Worm (Caenorhabditis elegans): ENCODE data around the gene C15H11.11.

C15H11.11 gene

ce11 chrV:14443471-14444015, 28.2 kb downstream of the C15H11.11 start:
- TF ChIP-seq ceh-31 (tag; optimal IDR thresholded peaks at IDR 0.05) (peak; percentile 83), lim-6 (tag; optimal IDR thresholded peaks at IDR 0.05) (peak; percentile 50), dmd-4 (tag; optimal IDR thresholded peaks at IDR 0.05; ENCODE audit: borderline replicate concordance) (peak; percentile 34), ceh-14 (tag; optimal IDR thresholded peaks at IDR 0.05) (peak; percentile 50), tbx-7 (tag; optimal IDR thresholded peaks at IDR 0.05) (peak; percentile 25), fax-1 (tag; optimal IDR thresholded peaks at IDR 0.05) (peak; percentile 25), C08G9.2 (tag; optimal IDR thresholded peaks at IDR 0.05) (peak; percentile 68), zip-5 (tag; optimal IDR thresholded peaks at IDR 0.05) (peak; percentile 23), tbx-2 (tag; optimal IDR thresholded peaks at IDR 0.05) (peak; percentile 72), ceh-2 (tag; optimal IDR thresholded peaks at IDR 0.05) (peak; percentile 45), rnt-1 (tag; optimal IDR thresholded peaks at IDR 0.05) (peak; percentile 14)

DNA sequence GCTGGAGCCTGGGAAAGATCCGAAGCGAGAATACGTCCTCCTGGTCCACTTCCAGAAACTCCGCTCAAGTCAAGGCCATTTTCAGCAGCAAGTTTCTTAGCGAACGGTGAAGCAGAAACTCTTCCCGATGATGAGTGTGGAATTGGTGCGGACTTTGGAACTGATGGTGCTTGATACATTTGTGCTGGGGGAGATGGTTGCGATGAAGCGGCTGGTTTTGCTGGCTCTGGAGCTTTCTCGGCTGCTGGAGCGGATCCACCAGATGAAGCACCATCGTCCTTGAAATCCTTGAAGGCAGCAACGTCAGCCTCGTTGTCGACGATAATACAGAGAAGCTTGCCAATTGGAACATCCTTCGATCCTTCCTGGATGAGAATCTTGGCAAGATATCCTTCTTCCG, 31.2 kb downstream of the C15H11.11 start:
- no peak for TF ChIP-seq madf-2 (tag; optimal IDR thresholded peaks at IDR 0.05)
- no peak for TF ChIP-seq ahr-1 (tag; optimal IDR thresholded peaks at IDR 0.05)

DNA sequence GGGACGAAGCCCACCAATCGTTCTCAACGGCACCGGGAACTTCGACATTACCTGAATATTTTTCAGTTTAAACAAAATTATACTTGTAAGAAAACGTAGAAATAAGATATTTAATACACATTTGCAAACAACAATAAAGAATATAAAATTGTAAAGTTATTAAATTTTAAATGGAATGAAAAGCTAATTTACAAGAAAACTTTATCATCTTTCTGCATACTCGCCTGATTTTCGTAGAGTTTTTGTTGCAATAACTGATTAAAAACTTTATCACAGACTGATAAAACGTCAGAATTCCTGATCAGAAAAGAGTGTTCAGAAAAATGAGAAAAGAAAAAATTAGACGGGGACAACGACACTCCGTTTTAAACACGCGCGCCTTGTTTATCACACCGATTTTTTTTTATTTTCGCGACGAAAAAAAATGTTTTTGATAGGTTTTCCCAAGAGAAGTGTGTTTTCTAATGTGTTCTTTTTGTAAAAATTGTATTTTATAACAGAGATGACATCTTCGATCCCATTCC, 32.0 kb downstream of the C15H11.11 start, which contains the start of the genes dlat-1 and fntb-1:
Gene dlat-1, minus strand, starts transcription at position 51 of the 524 bp plus-strand sequence.
Gene fntb-1, plus strand, starts transcription at position 412 of the 524 bp plus-strand sequence.
- no peak for TF ChIP-seq eyg-1 (tag; optimal IDR thresholded peaks at IDR 0.05)
- peak; percentile 89 for TF ChIP-seq elt-2 (tag; optimal IDR thresholded peaks at IDR 0.05)

DNA sequence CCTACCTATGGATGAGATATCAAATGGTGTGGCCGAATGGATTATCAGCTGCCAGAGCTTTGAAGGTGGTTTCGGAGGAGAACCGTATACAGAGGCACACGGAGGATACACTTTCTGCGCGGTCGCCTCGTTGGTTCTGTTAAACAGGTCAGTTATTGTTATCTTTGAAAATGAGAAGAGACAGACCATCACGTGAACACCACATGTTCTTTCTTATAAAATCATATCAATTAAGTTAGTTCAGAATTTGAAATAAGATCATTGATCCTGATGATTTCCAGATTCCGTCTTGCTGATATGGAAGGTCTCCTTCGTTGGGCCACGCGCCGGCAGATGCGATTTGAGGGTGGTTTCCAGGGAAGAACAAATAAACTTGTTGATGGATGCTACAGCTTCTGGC, 33.4 kb downstream of the C15H11.11 start:
- TF ChIP-seq tbx-7 (tag; optimal IDR thresholded peaks at IDR 0.05): no peak

- TF ChIP-seq nhr-11 (tag; optimal IDR thresholded peaks at IDR 0.05) (no peak), syd-9 (tag; optimal IDR thresholded peaks at IDR 0.05) (no peak), ceh-14 (tag; optimal IDR thresholded peaks at IDR 0.05) (no peak), Y22D7AL.16 (tag; optimal IDR thresholded peaks at IDR 0.05) (no peak), ceh-6 (GFP tag; optimal IDR thresholded peaks at IDR 0.05) (no peak), elt-2 (tag; optimal IDR thresholded peaks at IDR 0.05) (no peak), ceh-18 (tag; optimal IDR thresholded peaks at IDR 0.05) (no peak), ceh-45 (GFP tag; IDR thresholded peaks at IDR 0.05) (no peak), hlh-15 (tag; optimal IDR thresholded peaks at IDR 0.05) (no peak), fax-1 (tag; optimal IDR thresholded peaks at IDR 0.05) (no peak), che-1 (tag; optimal IDR thresholded peaks at IDR 0.05) (no peak), K02D7.2 (tag; optimal IDR thresholded peaks at IDR 0.05) (no peak), pag-3 (tag; optimal IDR thresholded peaks at IDR 0.05; ENCODE audit: borderline replicate concordance) (no peak), hlh-8 (tag; optimal IDR thresholded peaks at IDR 0.05) (no peak), dmd-4 (tag; optimal IDR thresholded peaks at IDR 0.05; ENCODE audit: borderline replicate concordance) (no peak), hlh-13 (GFP tag; optimal IDR thresholded peaks at IDR 0.05) (no peak), mec-3 (tag; optimal IDR thresholded peaks at IDR 0.05; ENCODE audit: borderline replicate concordance) (no peak), pat-9 (tag; optimal IDR thresholded peaks at IDR 0.05) (no peak)
Observed at ce11 chrV:14449397-14449796, 34.1 kb downstream of the C15H11.11 start, which contains the start of gene F23B12.7. Gene F23B12.7, plus strand, starts transcription at chrV:14449697.

ce11 chrV:14456626-14457025, 41.3 kb downstream of the C15H11.11 start, which contains the start of gene bmk-1:
Gene bmk-1, minus strand, starts transcription at chrV:14456984.
- TF ChIP-seq unc-42 (tag; optimal IDR thresholded peaks at IDR 0.05): peak; percentile 48
- no peak for TF ChIP-seq ets-4 (tag; optimal IDR thresholded peaks at IDR 0.05)

All from whole organism, late embryonic.